Worm (Caenorhabditis elegans) whole organism, L4 larva: Measurements from ENCODE around the gene Y62H9A.16.

Experiments
- lin-13 ChIP-seq: fragments of 150-350 bp; optimal IDR thresholded peaks from 2 replicates; lab custom pipeline; 2014; ENCODE audit warnings: missing biosample characterization, missing genetic modification reagents, missing genetic modification characterization
- pqm-1 ChIP-seq: sonication (generic microtip); optimal IDR thresholded peaks from 2 replicates; lab custom pipeline; 2017; ENCODE audit warnings: missing biosample characterization, missing genetic modification characterization
- skn-1 ChIP-seq: fragments of 150-350 bp; optimal IDR thresholded peaks from 2 replicates; lab custom pipeline; 2014; ENCODE audit warnings: missing biosample characterization, missing genetic modification characterization

ce11 chrX:11952129-11952528 is 34.0 kb downstream of the Y62H9A.16 start:
- TF ChIP-seq pqm-1 (tag; lab: Kevin White, UChicago) (no peak), lin-13 (GFP tag; lab: Kevin White, UChicago) (no peak), skn-1 (tag; lab: Kevin White, UChicago) (no peak)
